Worm (Caenorhabditis elegans): ENCODE measurements around the gene sftd-3.

The sftd-3 gene

DNA sequence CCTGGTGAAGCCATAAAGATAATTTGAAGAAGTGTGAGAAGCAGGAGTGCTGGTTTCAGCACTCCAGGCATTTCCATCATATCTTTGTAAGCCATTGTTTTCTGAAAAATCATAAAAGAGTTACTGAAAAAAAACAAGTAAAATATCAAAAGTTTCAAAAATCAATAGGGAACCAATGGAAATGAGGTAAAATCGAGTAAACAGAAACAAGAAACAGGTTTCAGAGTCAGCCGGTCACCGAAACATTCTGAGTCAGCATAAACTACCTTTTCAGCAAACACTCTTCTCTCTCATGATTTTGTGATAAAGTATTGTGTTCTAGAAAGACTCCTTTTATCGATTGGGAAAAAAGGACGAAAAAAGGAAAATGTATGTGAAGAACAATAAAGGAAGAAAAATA is 25.5 kb upstream of the sftd-3 start, which contains the start of gene C18E9.9:
Gene C18E9.9, minus strand, starts transcription at position 101 of the 400 bp plus-strand sequence.
- TF ChIP-seq dao-5 (tag; optimal IDR thresholded peaks at IDR 0.05) (no peak), W03F9.2 (tag; optimal IDR thresholded peaks at IDR 0.05) (no peak), him-1 (tag; optimal IDR thresholded peaks at IDR 0.05) (no peak)

DNA sequence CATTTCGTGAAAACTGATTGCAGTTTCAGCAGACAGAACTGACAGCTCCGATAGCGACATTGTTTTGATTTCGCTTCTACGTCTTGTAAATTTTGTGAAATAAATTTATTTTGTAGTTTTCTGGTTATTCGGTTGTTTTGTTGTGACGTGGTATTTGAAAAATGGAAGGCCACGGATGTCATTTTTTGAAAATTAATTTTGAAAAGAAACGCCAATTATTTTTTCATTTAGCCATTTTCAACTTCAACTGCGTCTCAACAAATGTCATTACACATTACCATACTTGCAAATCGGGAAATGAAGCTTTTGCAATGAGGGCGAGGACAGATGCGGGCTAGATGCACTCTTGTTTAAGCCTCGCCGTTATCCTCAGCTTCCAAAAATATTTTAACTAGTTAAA is 24.0 kb upstream of the sftd-3 start, which contains the start of gene C18E9.8:
Gene C18E9.8, minus strand, starts transcription at position 101 of the 400 bp plus-strand sequence.
- TF ChIP-seq him-1 (tag; optimal IDR thresholded peaks at IDR 0.05) (no peak), W03F9.2 (tag; optimal IDR thresholded peaks at IDR 0.05) (no peak)

DNA sequence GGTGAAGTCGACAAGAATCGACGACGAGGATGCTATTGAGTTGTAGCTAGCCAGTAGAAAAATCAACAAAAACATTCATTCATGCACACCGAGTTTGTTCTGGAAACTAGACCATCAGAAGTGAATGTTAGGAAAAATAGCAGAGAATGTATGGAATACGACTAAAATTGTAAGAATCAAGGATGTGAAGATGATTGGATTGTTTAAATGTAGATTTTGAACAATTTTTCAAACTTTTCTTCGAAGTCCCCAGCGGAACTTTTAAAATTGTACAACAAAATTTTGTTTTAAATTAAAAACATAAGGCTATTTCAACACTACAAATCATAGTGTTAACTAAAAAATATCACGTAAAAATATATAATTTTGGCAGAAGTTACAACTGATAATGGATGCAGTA is 18.7 kb upstream of the sftd-3 start, which contains the start of gene C18E9.7:
Gene C18E9.7, minus strand, starts transcription at position 101 of the 400 bp plus-strand sequence.
- TF ChIP-seq dao-5 (tag; optimal IDR thresholded peaks at IDR 0.05) = no peak
- TF ChIP-seq W03F9.2 (tag; optimal IDR thresholded peaks at IDR 0.05) = no peak
- no peak for TF ChIP-seq him-1 (tag; optimal IDR thresholded peaks at IDR 0.05)

DNA sequence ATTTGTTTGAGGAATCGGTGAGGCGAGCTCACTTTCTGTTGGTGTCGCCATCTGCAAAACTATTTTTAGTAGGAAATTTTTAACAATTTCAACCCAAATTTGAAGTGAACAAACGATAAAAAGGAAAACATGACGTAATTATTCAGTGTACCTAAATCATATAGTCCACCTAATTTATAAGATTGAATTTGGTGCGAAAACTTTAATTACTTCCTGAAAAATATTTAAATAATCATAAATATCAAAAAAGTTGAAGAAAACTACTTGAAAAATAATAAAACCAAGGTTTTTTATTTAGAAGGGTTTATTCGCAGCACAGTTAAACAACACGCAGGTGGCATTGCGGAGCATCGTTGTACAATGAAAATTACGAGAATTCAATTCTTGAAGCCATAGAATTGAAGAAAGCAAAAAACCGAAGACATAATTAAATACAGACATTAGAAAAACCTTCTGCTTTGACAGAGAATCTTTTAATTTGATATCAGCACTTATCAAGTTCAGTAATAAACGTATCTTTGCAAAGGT is 9.6 kb upstream of the sftd-3 start, which contains the start of gene tomm-40:
Gene tomm-40, minus strand, starts transcription at position 51 of the 528 bp plus-strand sequence.
- TF ChIP-seq dao-5 (tag; optimal IDR thresholded peaks at IDR 0.05) (no peak), W03F9.2 (tag; optimal IDR thresholded peaks at IDR 0.05) (no peak), him-1 (tag; optimal IDR thresholded peaks at IDR 0.05) (no peak)

DNA sequence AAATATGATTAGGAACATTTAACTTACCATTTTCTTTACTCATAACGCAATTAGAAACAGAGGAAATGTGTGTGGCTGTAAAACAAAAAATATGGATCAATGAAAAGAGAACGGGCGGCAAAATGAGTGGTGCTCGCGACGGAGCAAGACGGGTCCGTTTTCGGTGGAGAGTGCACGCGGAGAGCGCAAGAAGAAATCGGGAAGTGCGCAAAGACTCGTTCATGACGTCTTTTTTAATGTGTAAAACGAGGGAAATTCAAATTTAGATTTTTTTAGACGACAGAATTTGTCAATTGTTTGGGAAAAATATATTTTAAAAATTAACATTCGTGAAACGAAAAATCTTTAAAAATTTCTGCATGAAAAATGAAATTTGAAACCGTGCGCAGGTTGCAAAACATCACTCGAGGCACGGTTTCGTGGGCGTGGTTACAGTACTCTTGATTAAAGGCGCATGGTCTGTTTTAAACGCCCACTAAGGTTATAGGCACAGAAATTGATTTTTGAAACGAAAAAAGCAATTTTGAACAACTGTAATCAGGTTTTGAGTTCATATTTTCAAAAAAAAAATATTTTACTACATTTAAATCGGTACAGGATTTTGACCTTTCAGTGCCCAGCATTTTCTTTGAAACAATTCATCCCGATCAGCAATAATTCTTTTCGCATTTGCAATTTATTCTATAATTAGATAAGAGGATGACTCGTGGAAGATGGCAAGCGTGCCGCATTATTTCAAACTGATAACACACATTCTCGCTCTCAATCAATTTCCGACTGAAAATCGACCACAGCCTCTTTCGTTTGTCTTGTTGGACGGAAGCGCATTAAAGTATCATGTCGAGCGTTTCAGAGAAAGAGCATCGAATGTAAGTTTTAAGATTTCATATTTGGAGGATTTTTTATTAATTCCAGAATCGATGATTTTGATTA is 5.6 kb upstream of the sftd-3 start, which contains the start of the genes szy-20 and C18E9.5:
Gene szy-20, minus strand, starts transcription at position 83 of the 933 bp plus-strand sequence.
Gene C18E9.5, plus strand, starts transcription at position 730 of the 933 bp plus-strand sequence.
- TF ChIP-seq him-1 (tag; optimal IDR thresholded peaks at IDR 0.05) (peak; percentile 75), dao-5 (tag; optimal IDR thresholded peaks at IDR 0.05) (no peak), W03F9.2 (tag; optimal IDR thresholded peaks at IDR 0.05) (peak; percentile 64)

DNA sequence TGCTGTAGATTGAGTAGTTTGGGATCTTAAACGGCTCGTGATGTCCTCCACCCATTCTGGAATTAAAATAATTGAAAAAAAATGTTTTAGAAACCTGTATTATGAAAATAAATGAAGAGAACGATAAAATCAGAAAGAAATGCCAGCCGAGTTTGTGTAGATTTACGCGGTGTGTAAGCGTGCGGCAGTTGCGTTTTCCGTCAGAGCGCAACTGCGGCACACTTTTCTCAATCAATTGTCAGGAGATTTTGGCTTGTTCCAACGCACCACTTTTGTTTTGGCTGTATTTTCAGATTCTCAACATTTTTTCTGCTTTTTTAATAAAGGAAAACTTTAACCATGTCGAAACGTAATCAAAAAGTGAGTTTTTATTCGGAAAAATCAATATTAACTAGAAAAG is 886 bp upstream of the sftd-3 start, which contains the start of the genes ndub-3 and C18E9.2:
Gene ndub-3, minus strand, starts transcription at position 56 of the 400 bp plus-strand sequence.
Gene C18E9.2, plus strand, starts transcription at position 172 of the 400 bp plus-strand sequence.
- no peak for TF ChIP-seq W03F9.2 (tag; optimal IDR thresholded peaks at IDR 0.05)
- no peak for TF ChIP-seq him-1 (tag; optimal IDR thresholded peaks at IDR 0.05)
- TF ChIP-seq dao-5 (tag; optimal IDR thresholded peaks at IDR 0.05) = no peak

DNA sequence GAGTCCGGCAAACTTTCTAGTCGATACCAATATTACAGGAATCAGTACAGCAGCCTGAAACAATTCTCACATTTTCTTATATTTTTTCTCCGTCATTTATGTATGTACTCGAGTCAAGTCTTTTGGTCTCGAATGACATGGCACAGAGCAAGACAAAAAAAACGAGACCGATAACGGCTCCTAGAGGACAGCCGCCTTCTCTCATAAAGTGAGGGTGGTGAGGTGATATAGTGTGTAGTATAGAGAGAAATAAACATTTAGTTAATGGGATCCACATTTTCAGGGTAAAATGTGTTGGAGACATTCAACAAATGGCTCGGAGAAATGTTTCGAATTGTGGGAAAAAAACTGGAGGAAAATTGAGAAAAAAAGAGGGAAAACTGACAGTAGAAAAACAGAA is 1.7 kb downstream of the sftd-3 start:
- TF ChIP-seq him-1 (tag; optimal IDR thresholded peaks at IDR 0.05) (peak; percentile 9), W03F9.2 (tag; optimal IDR thresholded peaks at IDR 0.05) (no peak)

DNA sequence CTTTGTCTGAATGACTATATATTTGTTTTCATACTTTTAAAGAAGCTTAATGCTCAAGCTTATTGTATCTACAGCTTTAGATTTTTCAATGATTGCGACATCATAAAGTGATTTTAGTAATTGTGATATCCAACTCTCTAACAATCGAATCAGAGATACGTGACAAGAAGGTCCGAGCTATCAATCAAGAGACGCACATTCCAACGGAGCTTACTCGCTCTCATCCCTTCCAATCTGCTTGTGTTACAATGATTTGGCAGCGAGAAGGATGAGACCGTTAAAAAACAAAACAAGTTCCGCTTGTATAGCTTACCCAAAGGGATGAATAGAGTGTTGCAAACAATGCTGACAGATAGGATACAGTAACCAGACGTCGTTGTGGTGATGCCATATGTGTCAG is 2.5 kb downstream of the sftd-3 start:
- TF ChIP-seq dao-5 (tag; optimal IDR thresholded peaks at IDR 0.05) (no peak), him-1 (tag; optimal IDR thresholded peaks at IDR 0.05) (no peak), W03F9.2 (tag; optimal IDR thresholded peaks at IDR 0.05) (no peak)

DNA sequence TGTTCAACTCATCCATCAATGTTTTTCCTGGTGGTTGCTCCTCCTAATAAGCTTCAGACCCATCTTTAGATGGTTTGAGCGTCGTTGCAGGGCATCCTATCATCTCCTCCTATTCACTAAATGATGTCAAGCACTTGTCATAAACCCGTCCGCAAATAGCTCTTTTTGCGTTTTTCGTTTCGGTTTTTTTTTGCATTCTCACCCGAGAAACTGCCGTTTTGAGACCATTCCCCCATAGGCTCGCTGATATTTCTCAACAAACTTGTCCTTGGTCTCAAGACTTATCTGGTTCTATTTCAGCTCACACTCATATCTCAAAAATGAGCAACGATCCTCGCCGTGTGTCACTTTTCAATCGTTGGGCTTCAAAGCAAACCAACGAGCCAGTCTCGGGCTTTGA is 3.5 kb downstream of the sftd-3 start, which contains the start of gene cal-2:
Gene cal-2, plus strand, starts transcription at position 301 of the 400 bp plus-strand sequence.
- TF ChIP-seq dao-5 (tag; optimal IDR thresholded peaks at IDR 0.05) (no peak), him-1 (tag; optimal IDR thresholded peaks at IDR 0.05) (no peak), W03F9.2 (tag; optimal IDR thresholded peaks at IDR 0.05) (no peak)

DNA sequence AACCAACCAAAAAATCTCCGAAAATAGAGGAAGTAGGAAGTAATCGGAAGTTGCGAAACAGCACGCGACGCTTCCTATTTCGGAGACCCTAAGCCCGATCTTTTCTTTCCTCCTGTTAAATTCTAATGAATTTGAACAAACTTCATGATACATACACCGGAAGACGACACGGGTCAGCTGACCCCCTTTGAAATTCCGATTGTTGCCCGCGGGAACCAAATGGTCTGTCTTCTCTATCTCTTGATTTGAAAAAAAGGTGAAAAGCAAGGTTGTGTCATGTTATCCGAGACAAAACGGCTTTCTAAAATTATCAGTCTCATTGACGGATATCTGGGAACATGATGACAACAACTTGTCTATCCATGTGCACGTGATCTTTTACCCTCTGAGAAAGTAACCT is 4.9 kb downstream of the sftd-3 start:
- TF ChIP-seq dao-5 (tag; optimal IDR thresholded peaks at IDR 0.05) = no peak
- no peak for TF ChIP-seq W03F9.2 (tag; optimal IDR thresholded peaks at IDR 0.05)
- TF ChIP-seq him-1 (tag; optimal IDR thresholded peaks at IDR 0.05) = no peak

DNA sequence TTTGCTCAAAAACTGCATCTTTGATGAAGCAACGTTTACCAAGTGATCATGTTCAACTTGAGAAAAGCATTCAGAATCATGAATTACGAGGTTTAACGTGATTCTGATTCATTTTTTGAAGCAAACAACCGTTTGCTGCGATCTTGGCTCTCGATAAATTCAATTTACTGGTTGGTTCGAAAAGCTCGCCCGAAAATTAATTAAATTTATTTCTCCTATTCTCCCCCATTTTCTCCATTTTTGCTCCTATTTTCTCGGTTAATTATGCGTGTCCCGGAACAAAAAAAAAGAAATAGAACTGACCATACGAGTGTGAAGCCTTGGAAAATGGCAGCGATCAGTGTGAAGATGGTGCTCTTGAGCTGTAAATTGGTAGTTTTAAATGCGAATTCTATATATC is 7.1 kb downstream of the sftd-3 start:
- no peak for TF ChIP-seq dao-5 (tag; optimal IDR thresholded peaks at IDR 0.05)
- no peak for TF ChIP-seq W03F9.2 (tag; optimal IDR thresholded peaks at IDR 0.05)
- TF ChIP-seq him-1 (tag; optimal IDR thresholded peaks at IDR 0.05) = no peak

DNA sequence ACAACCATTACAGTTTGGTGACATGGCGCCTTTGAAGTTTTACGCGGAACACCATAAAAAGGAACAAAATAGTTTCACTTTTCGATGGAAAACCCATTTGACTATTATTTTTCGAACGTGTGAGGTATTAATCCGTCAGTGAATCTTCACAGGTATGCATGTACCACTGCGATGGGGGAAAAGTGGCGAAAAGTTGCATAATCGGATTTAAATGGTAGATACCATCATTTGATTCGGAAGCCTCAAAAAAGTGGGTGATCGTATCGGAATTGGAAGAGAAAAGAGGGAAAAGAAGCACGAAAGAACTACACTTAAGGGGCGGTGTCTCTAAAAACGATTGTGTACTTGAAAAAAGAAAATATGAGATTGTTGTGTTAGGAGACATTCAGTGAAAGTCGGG is 10.2 kb downstream of the sftd-3 start:
- TF ChIP-seq W03F9.2 (tag; optimal IDR thresholded peaks at IDR 0.05) (no peak), him-1 (tag; optimal IDR thresholded peaks at IDR 0.05) (no peak), dao-5 (tag; optimal IDR thresholded peaks at IDR 0.05) (no peak)

DNA sequence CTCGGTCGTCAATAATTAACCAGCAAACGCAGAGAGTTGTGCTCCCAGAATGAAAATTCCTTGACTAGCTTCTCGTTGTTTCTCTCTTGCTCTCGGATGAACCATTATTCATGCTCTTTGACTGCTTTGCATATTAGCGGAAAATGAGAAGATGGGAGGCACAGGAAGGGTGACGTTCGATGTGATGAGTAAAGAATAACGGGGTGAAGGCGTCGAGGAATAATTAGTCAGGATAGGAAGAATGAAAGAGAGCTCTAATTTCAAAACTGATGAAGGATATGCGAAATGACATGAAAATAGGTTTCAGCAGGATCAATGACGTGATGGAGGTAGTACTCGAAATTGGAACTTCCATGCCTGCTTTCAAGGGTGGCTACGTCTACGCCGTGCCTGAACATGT is 12.7 kb downstream of the sftd-3 start:
- TF ChIP-seq him-1 (tag; optimal IDR thresholded peaks at IDR 0.05) = no peak
- TF ChIP-seq W03F9.2 (tag; optimal IDR thresholded peaks at IDR 0.05) = no peak
- no peak for TF ChIP-seq dao-5 (tag; optimal IDR thresholded peaks at IDR 0.05)

DNA sequence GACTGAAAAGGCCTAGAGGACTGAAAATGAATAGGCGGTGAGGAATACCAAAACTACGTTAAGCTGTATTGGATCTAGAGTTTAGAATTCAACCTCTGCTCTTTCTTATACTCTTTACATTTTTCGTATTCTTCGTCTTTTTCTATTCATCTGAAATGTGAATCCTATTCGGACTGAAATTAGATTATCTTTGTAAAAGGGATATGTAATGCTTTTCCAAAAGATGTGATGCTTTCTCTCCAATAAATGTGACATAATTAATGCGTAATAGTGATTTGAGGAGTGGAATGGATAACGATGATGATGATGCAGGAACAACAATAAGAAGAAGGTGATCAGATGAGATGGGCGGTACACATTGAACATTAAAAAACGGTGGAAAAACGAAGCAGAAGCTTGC is 15.3 kb downstream of the sftd-3 start:
- no peak for TF ChIP-seq dao-5 (tag; optimal IDR thresholded peaks at IDR 0.05)
- TF ChIP-seq W03F9.2 (tag; optimal IDR thresholded peaks at IDR 0.05) = no peak
- no peak for TF ChIP-seq him-1 (tag; optimal IDR thresholded peaks at IDR 0.05)

All from whole organism, L4/young adult.